Worm (Caenorhabditis elegans): ENCODE measurements around the gene swsn-6.
A peak's percentile ranks its signal among the peaks of the same experiment; 100 is the strongest.
"Not testable (repeated sequence)": the region's sequence is repeated elsewhere in the genome, so short reads cannot be mapped to it uniquely, and the experiment has no call there.

The swsn-6 gene

ce11 chrIV:5394687-5395086 lies at the start of gene swsn-6, which contains the start of gene perm-3:
Gene swsn-6, plus strand, starts transcription at chrIV:5395033.
Gene perm-3, minus strand, starts transcription at chrIV:5394804.
- TF ChIP-seq F13C5.2 (tag; optimal IDR thresholded peaks at IDR 0.05) (peak; percentile 20), scrt-1 (GFP tag; IDR thresholded peaks at IDR 0.05) (no peak)

- TF ChIP-seq sea-1 (GFP tag; conservative IDR thresholded peaks at IDR 0.05); ceh-36 (tag; optimal IDR thresholded peaks at IDR 0.05); flt-1 (GFP tag; IDR thresholded peaks at IDR 0.05): not testable (repeated sequence)
Measured at ce11 chrIV:5350480-5351193, 44.2 kb upstream of the swsn-6 start, which contains the start of gene gba-4. Gene gba-4, minus strand, starts transcription at chrIV:5350897.

- TF ChIP-seq tbx-11 (GFP tag; IDR thresholded peaks at IDR 0.05): no peak
- no peak for TF ChIP-seq flt-1 (GFP tag; IDR thresholded peaks at IDR 0.05)
- TF ChIP-seq aly-1 (tag; optimal IDR thresholded peaks at IDR 0.05): no peak
- TF ChIP-seq ceh-36 (tag; optimal IDR thresholded peaks at IDR 0.05): no peak
- no peak for TF ChIP-seq B0310.2 (tag; optimal IDR thresholded peaks at IDR 0.05)
- TF ChIP-seq hmbx-1 (tag; optimal IDR thresholded peaks at IDR 0.05): no peak
- TF ChIP-seq ceh-13 (GFP tag; optimal IDR thresholded peaks at IDR 0.05): no peak
- no peak for TF ChIP-seq sea-1 (GFP tag; conservative IDR thresholded peaks at IDR 0.05)
- no peak for TF ChIP-seq tra-4 (tag; optimal IDR thresholded peaks at IDR 0.05)
- no peak for TF ChIP-seq ama-1 (optimal IDR thresholded peaks at IDR 0.05)
- no peak for TF ChIP-seq pes-1 (GFP tag; IDR thresholded peaks at IDR 0.05)
- no peak for TF ChIP-seq ets-7 (tag; optimal IDR thresholded peaks at IDR 0.05)
- no peak for TF ChIP-seq F13C5.2 (tag; optimal IDR thresholded peaks at IDR 0.05)
- no peak for TF ChIP-seq hnd-1 (tag; optimal IDR thresholded peaks at IDR 0.05)
- TF ChIP-seq tbx-37 (GFP tag; conservative IDR thresholded peaks at IDR 0.05): no peak
- no peak for TF ChIP-seq scrt-1 (GFP tag; IDR thresholded peaks at IDR 0.05)
Measured at ce11 chrIV:5353364-5353763, 41.5 kb upstream of the swsn-6 start, which contains the start of gene Y4C6B.7. Gene Y4C6B.7, minus strand, starts transcription at chrIV:5353464.

- TF ChIP-seq B0310.2 (tag; optimal IDR thresholded peaks at IDR 0.05) (no peak), hmg-4 (GFP tag; optimal IDR thresholded peaks at IDR 0.05) (no peak), pes-1 (GFP tag; IDR thresholded peaks at IDR 0.05) (0 out of 2 replicates have a peak, but pooled peaks have one; percentile 41)
Measured at ce11 chrIV:5354124-5354523, 40.7 kb upstream of the swsn-6 start, which contains the start of gene Y4C6B.1. Gene Y4C6B.1, plus strand, starts transcription at chrIV:5354488.

- no peak for TF ChIP-seq ceh-13 (GFP tag; optimal IDR thresholded peaks at IDR 0.05)
- TF ChIP-seq scrt-1 (GFP tag; IDR thresholded peaks at IDR 0.05): no peak
- no peak for TF ChIP-seq tra-4 (tag; optimal IDR thresholded peaks at IDR 0.05)
- TF ChIP-seq sea-1 (GFP tag; conservative IDR thresholded peaks at IDR 0.05): no peak
- no peak for TF ChIP-seq F13C5.2 (tag; optimal IDR thresholded peaks at IDR 0.05)
- no peak for TF ChIP-seq tbx-11 (GFP tag; IDR thresholded peaks at IDR 0.05)
- TF ChIP-seq hmbx-1 (tag; optimal IDR thresholded peaks at IDR 0.05): no peak
- no peak for TF ChIP-seq tbx-37 (GFP tag; conservative IDR thresholded peaks at IDR 0.05)
- no peak for TF ChIP-seq ets-7 (tag; optimal IDR thresholded peaks at IDR 0.05)
- TF ChIP-seq hmg-4 (GFP tag; optimal IDR thresholded peaks at IDR 0.05): no peak
Measured at ce11 chrIV:5354564-5354963, 40.3 kb upstream of the swsn-6 start.

- TF ChIP-seq tra-4 (tag; optimal IDR thresholded peaks at IDR 0.05): no peak
- TF ChIP-seq sea-1 (GFP tag; conservative IDR thresholded peaks at IDR 0.05): no peak
- TF ChIP-seq tbx-37 (GFP tag; conservative IDR thresholded peaks at IDR 0.05): no peak
- no peak for TF ChIP-seq hmbx-1 (tag; optimal IDR thresholded peaks at IDR 0.05)
- TF ChIP-seq hmg-4 (GFP tag; optimal IDR thresholded peaks at IDR 0.05): no peak
- TF ChIP-seq hnd-1 (tag; optimal IDR thresholded peaks at IDR 0.05): no peak
- TF ChIP-seq F13C5.2 (tag; optimal IDR thresholded peaks at IDR 0.05): no peak
- no peak for TF ChIP-seq ceh-13 (GFP tag; optimal IDR thresholded peaks at IDR 0.05)
Measured at ce11 chrIV:5360533-5360932, 34.3 kb upstream of the swsn-6 start, which contains the start of gene F41H10.5. Gene F41H10.5, plus strand, starts transcription at chrIV:5360907.

- TF ChIP-seq scrt-1 (GFP tag; IDR thresholded peaks at IDR 0.05) (no peak), flt-1 (GFP tag; IDR thresholded peaks at IDR 0.05) (no peak), tbx-37 (GFP tag; conservative IDR thresholded peaks at IDR 0.05) (no peak), F13C5.2 (tag; optimal IDR thresholded peaks at IDR 0.05) (no peak), aly-1 (tag; optimal IDR thresholded peaks at IDR 0.05) (no peak), hmg-4 (GFP tag; optimal IDR thresholded peaks at IDR 0.05) (no peak), B0310.2 (tag; optimal IDR thresholded peaks at IDR 0.05) (no peak), ama-1 (optimal IDR thresholded peaks at IDR 0.05) (no peak), ceh-13 (GFP tag; optimal IDR thresholded peaks at IDR 0.05) (no peak), tra-4 (tag; optimal IDR thresholded peaks at IDR 0.05) (no peak)
Measured at ce11 chrIV:5364135-5364609, 30.7 kb upstream of the swsn-6 start, which contains the start of the genes hda-6 and F41H10.4. Gene hda-6, minus strand, starts transcription at chrIV:5364306. Gene F41H10.4, plus strand, starts transcription at chrIV:5364559.

ce11 chrIV:5366567-5366966 lies 28.3 kb upstream of the swsn-6 start, which contains the start of gene sand-1:
Gene sand-1, plus strand, starts transcription at chrIV:5366867.
- TF ChIP-seq B0310.2 (tag; optimal IDR thresholded peaks at IDR 0.05): no peak
- TF ChIP-seq flt-1 (GFP tag; IDR thresholded peaks at IDR 0.05): no peak
- no peak for TF ChIP-seq tbx-11 (GFP tag; IDR thresholded peaks at IDR 0.05)
- no peak for TF ChIP-seq aly-1 (tag; optimal IDR thresholded peaks at IDR 0.05)
- no peak for TF ChIP-seq ama-1 (optimal IDR thresholded peaks at IDR 0.05)
- no peak for TF ChIP-seq tbx-37 (GFP tag; conservative IDR thresholded peaks at IDR 0.05)
- no peak for TF ChIP-seq ceh-13 (GFP tag; optimal IDR thresholded peaks at IDR 0.05)
- no peak for TF ChIP-seq tra-4 (tag; optimal IDR thresholded peaks at IDR 0.05)
- TF ChIP-seq sea-1 (GFP tag; conservative IDR thresholded peaks at IDR 0.05): no peak
- TF ChIP-seq ceh-36 (tag; optimal IDR thresholded peaks at IDR 0.05): no peak
- no peak for TF ChIP-seq scrt-1 (GFP tag; IDR thresholded peaks at IDR 0.05)
- no peak for TF ChIP-seq hmbx-1 (tag; optimal IDR thresholded peaks at IDR 0.05)
- no peak for TF ChIP-seq hmg-4 (GFP tag; optimal IDR thresholded peaks at IDR 0.05)
- TF ChIP-seq ets-7 (tag; optimal IDR thresholded peaks at IDR 0.05): no peak
- TF ChIP-seq pes-1 (GFP tag; IDR thresholded peaks at IDR 0.05): no peak
- TF ChIP-seq hnd-1 (tag; optimal IDR thresholded peaks at IDR 0.05): no peak

All from whole organism, early embryonic.